Fruit fly (Drosophila melanogaster): Measurements from ENCODE around the gene CG10970.

DNA sequence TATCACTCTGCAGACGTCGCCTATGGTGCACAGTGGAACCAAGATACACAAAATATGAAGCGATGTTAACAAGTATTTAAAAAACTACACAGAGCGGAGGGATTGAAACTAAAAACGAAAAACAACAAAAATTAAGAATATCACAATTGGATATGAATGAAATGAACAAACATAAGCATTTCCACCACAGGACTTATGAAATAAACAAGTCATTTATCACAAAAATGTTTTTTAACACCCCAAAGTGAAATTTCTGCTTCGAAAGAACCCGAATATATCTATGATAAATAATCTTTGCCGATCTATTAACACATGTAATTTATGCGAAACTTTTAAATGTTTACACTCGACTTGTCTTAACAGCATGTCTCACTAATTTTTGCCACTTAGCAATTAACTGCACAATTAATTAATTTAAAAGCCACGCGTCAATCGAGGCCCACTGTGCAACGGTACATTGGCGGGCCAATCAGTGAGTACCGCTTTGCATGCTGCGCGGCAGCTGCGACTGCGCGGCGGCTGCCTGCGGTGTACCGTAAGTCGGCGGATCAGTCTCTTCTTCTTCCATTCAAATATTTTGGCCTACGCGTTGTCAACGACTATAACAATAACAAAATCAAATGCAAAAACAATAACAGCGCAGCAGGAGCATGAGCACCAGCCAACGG, 29.3 kb downstream of the CG10970 start:
- TF ChIP-seq lola (GFP tag; optimal IDR thresholded peaks at IDR 0.05) (no peak), psq (GFP tag; optimal IDR thresholded peaks at IDR 0.05) (no peak), dsf (GFP tag; optimal IDR thresholded peaks at IDR 0.05; ENCODE audit: borderline replicate concordance) (no peak), dmrt93B (GFP tag; optimal IDR thresholded peaks at IDR 0.05) (no peak), Abd-B (GFP tag; optimal IDR thresholded peaks at IDR 0.05) (no peak), sage (GFP tag; optimal IDR thresholded peaks at IDR 0.05) (no peak), pan (optimal IDR thresholded peaks at IDR 0.05) (no peak), jim (GFP tag; optimal IDR thresholded peaks at IDR 0.05) (no peak), GATAd (GFP tag; optimal IDR thresholded peaks at IDR 0.05) (no peak), tai (GFP tag; optimal IDR thresholded peaks at IDR 0.05) (no peak), sv (GFP tag; optimal IDR thresholded peaks at IDR 0.05) (peak; percentile 6), foxo (GFP tag; optimal IDR thresholded peaks at IDR 0.05) (peak in 1 of 2 experiments; percentile 0), N (GFP tag; optimal IDR thresholded peaks at IDR 0.05) (no peak), CG32264 (GFP tag; optimal IDR thresholded peaks at IDR 0.05) (no peak)
